Worm (Caenorhabditis elegans) whole organism, young adult: ENCODE measurements around the gene F43D2.7.

ENCODE experiments used
- F49E8.2 ChIP-seq: sonication (generic microtip); optimal IDR thresholded peaks from 3 replicates; lab custom pipeline; 2017; ENCODE audit warnings: missing genetic modification characterization, mild to moderate bottlenecking, missing compliant biosample characterization, antibody characterized with exemption, moderate library complexity; ENCODE audit not compliant: insufficient read depth
- ZK185.1 ChIP-seq: sonication (generic microtip); optimal IDR thresholded peaks from 2 replicates; lab custom pipeline; 2016; ENCODE audit warnings: mild to moderate bottlenecking, missing genetic modification characterization, missing compliant biosample characterization; ENCODE audit not compliant: poor library complexity, severe bottlenecking
- ama-1 ChIP-seq, 3 experiments: fragments of 150-350 bp in 1 of 3; sonication (generic microtip) in 2 of 3; optimal IDR thresholded peaks; 2 replicates each; lab custom pipeline; 2014 to 2018; ENCODE audit warnings: missing biosample characterization in 2 of 3, missing genetic modification characterization in 2 of 3, missing genetic modification reagents in 2 of 3
- bed-2 ChIP-seq: fragments of 200-800 bp; sonication (Bioruptor generic); IDR thresholded peaks from 2 replicates; pipeline ENCODE4 v1.3.6; 2022; ENCODE audit warnings: missing genetic modification reagents, missing genetic modification characterization, missing compliant biosample characterization
- snpc-3.4 ChIP-seq: sonication (generic microtip); optimal IDR thresholded peaks from 2 replicates; lab custom pipeline; 2017; ENCODE audit warnings: missing genetic modification characterization, mild to moderate bottlenecking, missing compliant biosample characterization, antibody characterized with exemption, moderate library complexity, missing genotype, missing genetic modification reagents
- ztf-25 ChIP-seq: fragments of 200-800 bp; sonication (Bioruptor generic); IDR thresholded peaks from 2 replicates; pipeline ENCODE4 v1.3.6; 2022; ENCODE audit warnings: missing genetic modification reagents, missing genetic modification characterization, missing compliant biosample characterization

DNA sequence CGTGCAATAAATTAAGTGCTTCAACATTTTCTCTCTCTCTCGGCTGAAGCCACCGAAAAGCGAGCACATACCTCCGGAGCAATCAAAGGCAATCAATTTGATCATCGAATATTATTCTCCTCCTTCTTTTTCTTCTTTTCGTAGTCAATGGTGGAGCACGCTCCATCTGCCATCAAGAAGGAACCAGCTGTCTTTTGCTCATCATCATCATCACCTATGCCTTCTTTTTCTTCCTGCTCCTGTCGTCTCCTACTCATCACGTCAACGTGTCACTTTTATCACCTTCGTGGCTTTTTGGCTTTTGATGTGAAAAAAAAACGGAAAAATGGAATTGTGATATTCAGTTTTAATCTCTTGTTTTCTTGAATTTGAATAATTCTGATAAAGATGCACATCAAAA, 14.3 kb downstream of the F43D2.7 start:
- no peak for TF ChIP-seq F49E8.2 (tag; lab: Kevin White, UChicago)
- TF ChIP-seq ztf-25 (GFP tag; lab: Robert Waterston, UW), result no peak
- no peak for TF ChIP-seq bed-2 (GFP tag; lab: Robert Waterston, UW)
- TF ChIP-seq ZK185.1, result no peak
- no peak for TF ChIP-seq snpc-3.4
- no peak for TF ChIP-seq ama-1 (optimal IDR thresholded peaks at IDR 0.05; lab: Kevin White, UChicago)
- no peak for TF ChIP-seq ama-1 (GFP tag; optimal IDR thresholded peaks at IDR 0.05; lab: Kevin White, UChicago)
